Fruit fly (Drosophila melanogaster): ENCODE results near the gene CG42831.

DNA sequence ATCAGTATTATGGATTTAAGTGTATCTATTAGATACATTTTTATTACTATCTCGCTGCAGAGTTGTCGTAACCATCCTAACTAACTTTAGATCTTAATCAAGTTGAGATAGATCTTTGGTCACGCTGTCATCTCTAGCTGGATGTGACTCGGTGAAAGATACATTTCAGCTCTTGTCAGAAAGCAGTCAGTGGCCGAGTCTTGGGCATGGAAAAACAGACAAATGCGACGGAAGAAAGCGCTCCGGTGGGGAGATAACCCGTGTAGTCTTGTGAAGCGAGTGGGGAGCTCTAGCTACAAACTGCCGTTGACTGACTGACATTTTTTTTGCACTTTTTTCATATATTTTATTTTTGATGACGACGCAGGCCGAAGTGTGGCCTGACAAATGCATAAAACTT, 21.4 kb upstream of the CG42831 start:
- TF ChIP-seq Lpt (GFP tag; optimal IDR thresholded peaks at IDR 0.05), result no peak
- no peak for TF ChIP-seq Hr38 (GFP tag; optimal IDR thresholded peaks at IDR 0.05)
- TF ChIP-seq esn (GFP tag; optimal IDR thresholded peaks at IDR 0.05), result no peak
- TF ChIP-seq CG34406 (GFP tag; optimal IDR thresholded peaks at IDR 0.05), result no peak
- TF ChIP-seq CG7368 (GFP tag; optimal IDR thresholded peaks at IDR 0.05), result no peak
- TF ChIP-seq CG31627 (GFP tag; optimal IDR thresholded peaks at IDR 0.05), result no peak
- no peak for TF ChIP-seq CG16779 (tag; optimal IDR thresholded peaks at IDR 0.05)
- peak; percentile 16; the same call in 1 of the 3 replicates for TF ChIP-seq eg (GFP tag; IDR thresholded peaks at IDR 0.05)
- TF ChIP-seq acj6 (GFP tag; optimal IDR thresholded peaks at IDR 0.05), result no peak

All from whole organism, prepupa.